Fruit fly (Drosophila melanogaster) S2 (cell line): ENCODE data around the gene CG18788.

Experiments used
- CG8478 ChIP-seq: fragments of >200 bp; optimal IDR thresholded peaks from 2 replicates; lab custom pipeline; 2018
- CTCF ChIP-seq, 2 experiments: fragments of >200 bp; optimal IDR thresholded peaks; 2 replicates each; lab custom pipeline; 2018

Gene CG18788

dm6 chr2L:12004211-12004979, 29.6 kb upstream of the CG18788 start:
- TF ChIP-seq CG8478 (no peak), CTCF (optimal IDR thresholded peaks at IDR 0.05; lab: Kevin White, UChicago) (no peak)

dm6 chr2L:12005436-12006396, 28.3 kb upstream of the CG18788 start:
- TF ChIP-seq CTCF (optimal IDR thresholded peaks at IDR 0.05; lab: Kevin White, UChicago) = no peak
- no peak for TF ChIP-seq CG8478

- peak in 1 of 2 experiments; percentile 12 for TF ChIP-seq CTCF (optimal IDR thresholded peaks at IDR 0.05; lab: Kevin White, UChicago)
- no peak for TF ChIP-seq CG8478
Measured at dm6 chr2L:12006397-12007330, 27.3 kb upstream of the CG18788 start.

- TF ChIP-seq CTCF (optimal IDR thresholded peaks at IDR 0.05; lab: Kevin White, UChicago) = peak; percentile 41 to 45
- TF ChIP-seq CG8478 = no peak
Measured at dm6 chr2L:12007331-12007791, 26.6 kb upstream of the CG18788 start.

- TF ChIP-seq CG8478 = no peak
- TF ChIP-seq CTCF (optimal IDR thresholded peaks at IDR 0.05; lab: Kevin White, UChicago) = no peak
Measured at dm6 chr2L:12007853-12008252, 26.1 kb upstream of the CG18788 start, which contains the start of gene Rh5. TSS of gene Rh5 (plus strand) at chr2L:12008153.

- TF ChIP-seq CTCF (optimal IDR thresholded peaks at IDR 0.05; lab: Kevin White, UChicago) (peak; percentile 12 to 31), CG8478 (no peak)
Measured at dm6 chr2L:12010100-12010876, 23.7 kb upstream of the CG18788 start.

- peak in 1 of 2 experiments; percentile 28 for TF ChIP-seq CTCF (optimal IDR thresholded peaks at IDR 0.05; lab: Kevin White, UChicago)
- peak; percentile 73 for TF ChIP-seq CG8478
Measured at dm6 chr2L:12010877-12011666, 22.9 kb upstream of the CG18788 start.

dm6 chr2L:12011682-12012655, 22.0 kb upstream of the CG18788 start:
- TF ChIP-seq CTCF (optimal IDR thresholded peaks at IDR 0.05; lab: Kevin White, UChicago) (peak in 1 of 2 experiments; percentile 46), CG8478 (no peak)

- TF ChIP-seq CTCF (optimal IDR thresholded peaks at IDR 0.05; lab: Kevin White, UChicago) = no peak
- no peak for TF ChIP-seq CG8478
Measured at dm6 chr2L:12013243-12013642, 20.7 kb upstream of the CG18788 start.

- TF ChIP-seq CG8478 = no peak
- TF ChIP-seq CTCF (optimal IDR thresholded peaks at IDR 0.05; lab: Kevin White, UChicago) = no peak
Measured at dm6 chr2L:12013741-12014393, 20.1 kb upstream of the CG18788 start.

- TF ChIP-seq CTCF (optimal IDR thresholded peaks at IDR 0.05; lab: Kevin White, UChicago) = no peak
- no peak for TF ChIP-seq CG8478
Measured at dm6 chr2L:12020735-12021134, 13.3 kb upstream of the CG18788 start, which contains the start of gene Wdr81. TSS of gene Wdr81 (minus strand) at chr2L:12020960.
